Fruit fly (Drosophila melanogaster) whole organism, wandering third instar larva: ENCODE data around the gene spn-D.

Experiments used
- h ChIP-seq: fragments of 200-800 bp; sonication (Bioruptor generic); optimal IDR thresholded peaks from 3 replicates; lab custom pipeline; 2016; ENCODE audit warnings: missing biosample characterization, mild to moderate bottlenecking, missing genetic modification characterization
- psq ChIP-seq: fragments of 200-800 bp; sonication (Bioruptor generic); optimal IDR thresholded peaks from 3 replicates; lab custom pipeline; 2017; ENCODE audit warnings: missing biosample characterization, mild to moderate bottlenecking, missing genetic modification characterization, moderate library complexity
- rgr ChIP-seq: fragments of 200-800 bp; sonication (Bioruptor generic); optimal IDR thresholded peaks from 3 replicates; lab custom pipeline; 2016; ENCODE audit warnings: missing biosample characterization, mild to moderate bottlenecking, missing genetic modification characterization

- peak; percentile 88 for TF ChIP-seq h (GFP tag; lab: Kevin White, UChicago)
- peak; percentile 74 for TF ChIP-seq rgr (GFP tag; lab: Kevin White, UChicago)
- peak; percentile 92 for TF ChIP-seq psq
Measured at dm6 chr3R:27201538-27202281, 36.2 kb downstream of the spn-D start.
